Worm (Caenorhabditis elegans): Measurements from ENCODE around the gene mec-12.

Gene mec-12

DNA sequence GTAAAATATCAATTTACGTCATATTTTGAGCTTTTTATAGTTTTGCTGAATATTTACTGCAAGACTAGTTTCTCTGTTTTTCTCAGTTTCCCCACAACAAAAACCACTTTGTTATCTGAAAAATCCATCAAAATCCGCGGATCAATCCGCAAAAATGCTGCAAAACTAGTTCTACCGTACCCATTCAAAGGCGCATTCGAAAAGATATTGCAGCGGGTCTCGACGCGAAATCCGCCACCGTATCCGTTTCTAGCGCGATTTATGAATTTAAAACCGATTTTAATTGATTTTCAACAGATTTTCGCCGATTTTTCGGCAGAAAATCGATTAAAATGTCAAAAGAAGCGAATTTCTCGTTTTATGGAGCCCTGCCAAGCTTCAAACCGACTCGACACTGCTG lies 32.3 kb upstream of the mec-12 start, which contains the start of gene R148.4 (continued):
- TF ChIP-seq nhr-120 (GFP tag; IDR thresholded peaks at IDR 0.05) = no peak
- TF ChIP-seq F33H1.4 (GFP tag; IDR thresholded peaks at IDR 0.05) = peak; percentile 97
- TF ChIP-seq sea-2 (GFP tag; IDR thresholded peaks at IDR 0.05) = no peak
- TF ChIP-seq madf-6 (GFP tag; IDR thresholded peaks at IDR 0.05) = peak; percentile 95
- 0 out of 2 replicates have a peak, but pooled peaks have one; percentile 46 for TF ChIP-seq hsf-1 (GFP tag; IDR thresholded peaks at IDR 0.05)
- peak; percentile 50 for TF ChIP-seq hmg-1.2 (GFP tag; IDR thresholded peaks at IDR 0.05)
- peak; percentile 88 for TF ChIP-seq ceh-91 (GFP tag; IDR thresholded peaks at IDR 0.05)
- peak; percentile 63 for TF ChIP-seq mcd-1 (GFP tag; IDR thresholded peaks at IDR 0.05)
- no peak for TF ChIP-seq F57C9.4 (tag; optimal IDR thresholded peaks at IDR 0.05)
- no peak for TF ChIP-seq mes-4 (tag; optimal IDR thresholded peaks at IDR 0.05)

DNA sequence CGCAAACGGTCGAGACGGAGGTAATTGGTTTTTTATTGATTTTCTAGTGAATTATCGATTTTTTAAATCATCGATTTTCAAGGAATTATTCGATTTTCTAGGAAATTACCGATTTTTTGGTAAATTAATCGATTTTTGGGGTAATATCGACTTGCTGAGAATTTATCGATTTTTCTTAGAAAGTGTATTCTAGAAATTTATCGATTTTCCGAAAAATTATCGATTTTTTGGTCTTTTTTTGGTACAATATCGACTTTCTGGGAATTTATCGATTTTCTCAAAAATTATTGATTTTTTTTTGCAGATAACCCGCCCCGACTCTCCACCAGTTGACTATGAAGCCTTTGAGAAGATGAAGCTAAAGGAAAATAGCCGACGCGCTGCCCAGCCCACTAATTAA lies 31.5 kb upstream of the mec-12 start:
- TF ChIP-seq ZK185.1 (tag; optimal IDR thresholded peaks at IDR 0.05; ENCODE audit: poor library complexity, severe bottlenecking) = no peak

DNA sequence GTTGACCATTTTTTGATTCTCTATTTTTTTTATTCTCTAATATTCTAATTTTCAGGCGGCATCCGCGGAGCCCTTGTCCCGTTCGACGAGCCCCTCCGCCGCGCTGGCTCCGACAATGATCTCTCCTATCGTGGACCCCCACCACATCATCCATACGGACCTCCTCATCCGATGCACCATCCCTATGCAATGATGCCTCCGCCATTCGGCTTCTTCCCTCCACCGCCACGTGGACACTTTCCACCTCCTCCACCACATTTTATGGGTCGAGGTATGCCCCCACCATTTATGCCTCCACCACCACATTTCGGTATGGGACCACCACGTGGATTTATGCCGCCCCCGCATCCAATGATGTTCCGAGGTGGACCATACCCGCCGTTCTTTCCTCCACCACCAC lies 30.2 kb upstream of the mec-12 start:
- TF ChIP-seq egrh-3 (GFP tag; IDR thresholded peaks at IDR 0.05) (peak; percentile 24; the same call in 1 of the 2 replicates), ceh-58 (GFP tag; IDR thresholded peaks at IDR 0.05) (0 out of 2 replicates have a peak, but pooled peaks have one; percentile 21), zfh-2 (GFP tag; conservative IDR thresholded peaks at IDR 0.05) (peak; percentile 72), Y53G8AR.9 (GFP tag; conservative IDR thresholded peaks at IDR 0.05) (no peak), bed-1 (GFP tag; IDR thresholded peaks at IDR 0.05) (no peak), tbp1 (GFP tag; optimal IDR thresholded peaks at IDR 0.05) (no peak)

DNA sequence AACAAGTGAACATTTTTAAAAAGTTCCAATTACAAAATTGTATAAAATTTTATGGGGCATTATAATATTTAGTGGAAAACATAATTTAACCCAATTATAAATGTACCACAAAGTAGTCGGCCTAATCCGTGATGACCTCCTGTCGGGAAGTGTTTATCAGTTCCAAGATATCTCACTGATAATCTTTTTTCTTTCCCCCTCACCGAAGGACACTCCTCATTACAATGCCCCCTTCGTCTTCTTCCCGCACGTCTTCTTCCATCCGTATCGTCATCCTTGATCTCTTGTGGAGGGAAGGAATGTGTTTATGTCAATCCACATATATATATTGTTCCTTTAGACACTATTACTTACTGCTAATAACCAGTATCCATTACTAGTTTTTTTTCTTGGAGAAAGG lies 26.3 kb upstream of the mec-12 start, which contains the start of gene R148.5:
Gene R148.5, plus strand, starts transcription at position 331 of the 400 bp plus-strand sequence.
- no peak for TF ChIP-seq egl-18 (GFP tag; IDR thresholded peaks at IDR 0.05)
- TF ChIP-seq bed-1 (GFP tag; IDR thresholded peaks at IDR 0.05) = no peak
- TF ChIP-seq ceh-79 (tag; optimal IDR thresholded peaks at IDR 0.05) = no peak
- TF ChIP-seq sptf-2 (GFP tag; optimal IDR thresholded peaks at IDR 0.05) = no peak
- TF ChIP-seq ztf-18 (tag; optimal IDR thresholded peaks at IDR 0.05) = no peak
- TF ChIP-seq madf-6 (GFP tag; IDR thresholded peaks at IDR 0.05) = no peak

DNA sequence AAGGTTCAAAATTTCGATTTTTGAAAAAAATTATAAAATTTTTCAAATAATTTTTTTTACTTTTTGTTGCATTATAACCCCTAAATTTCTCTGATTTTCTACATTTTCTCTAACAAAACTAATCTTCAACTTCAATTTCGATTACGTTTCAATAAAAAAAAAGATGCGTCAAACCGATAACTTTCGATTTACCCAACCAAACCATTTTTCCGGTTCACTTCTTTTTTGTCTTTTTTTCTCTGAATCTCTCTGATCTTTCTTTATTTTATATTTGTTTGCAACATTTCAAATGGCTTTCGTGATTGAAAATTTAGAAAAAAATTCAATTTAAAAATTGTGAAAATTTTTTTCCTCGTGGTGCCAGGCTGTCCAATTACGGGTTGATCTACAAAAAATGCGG lies 24.4 kb upstream of the mec-12 start:
- TF ChIP-seq sea-2 (GFP tag; IDR thresholded peaks at IDR 0.05) (no peak), cebp-1 (GFP tag; IDR thresholded peaks at IDR 0.05) (no peak), cebp-1 (tag; optimal IDR thresholded peaks at IDR 0.05) (no peak), efl-1 (GFP tag; optimal IDR thresholded peaks at IDR 0.05) (no peak), egl-18 (GFP tag; IDR thresholded peaks at IDR 0.05) (no peak), akir-1 (GFP tag; optimal IDR thresholded peaks at IDR 0.05) (no peak), C06A6.2 (GFP tag; conservative IDR thresholded peaks at IDR 0.05) (no peak), tbx-9 (tag; optimal IDR thresholded peaks at IDR 0.05; ENCODE audit: borderline replicate concordance) (no peak), mcd-1 (GFP tag; IDR thresholded peaks at IDR 0.05) (no peak), snpc-4 (GFP tag; optimal IDR thresholded peaks at IDR 0.05) (no peak), snpc-4 (tag; optimal IDR thresholded peaks at IDR 0.05) (no peak), madf-3 (GFP tag; IDR thresholded peaks at IDR 0.05) (no peak), ceh-58 (GFP tag; IDR thresholded peaks at IDR 0.05) (no peak), F10E7.11 (tag; optimal IDR thresholded peaks at IDR 0.05) (no peak), xnd-1 (tag; optimal IDR thresholded peaks at IDR 0.05) (no peak), ama-1 (optimal IDR thresholded peaks at IDR 0.05) (no peak), ama-1 (GFP tag; optimal IDR thresholded peaks at IDR 0.05) (no peak)

Data from whole organism, young adult.